Fruit fly (Drosophila melanogaster): ENCODE results near the gene CG5282.

DNA sequence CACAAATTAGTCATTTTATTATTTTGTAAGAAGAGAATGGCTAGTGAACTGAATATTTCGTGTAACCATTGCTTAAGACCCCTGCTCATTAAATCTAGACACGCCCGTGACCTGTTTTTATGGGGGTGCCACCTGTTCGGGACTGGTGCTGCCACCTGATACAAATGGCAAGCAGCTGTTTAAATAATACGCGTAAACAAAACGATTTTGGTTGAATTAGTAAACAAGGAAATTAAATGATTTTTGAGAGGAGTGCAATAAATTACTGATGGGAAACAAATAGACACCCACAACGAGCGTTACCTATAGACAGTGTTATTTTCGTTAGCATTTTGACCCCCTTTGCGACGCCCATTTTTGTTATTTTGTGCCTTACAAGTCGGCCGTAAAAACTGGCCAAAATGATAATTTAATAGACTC lies 48.9 kb upstream of the CG5282 start:
- TF ChIP-seq EcR (GFP tag; optimal IDR thresholded peaks at IDR 0.05) (no peak), CG8301 (tag; optimal IDR thresholded peaks at IDR 0.05) (peak; percentile 81), CG8159 (tag; optimal IDR thresholded peaks at IDR 0.05) (peak; percentile 80), CG12605 (GFP tag; IDR thresholded peaks at IDR 0.05) (no peak), CG13204 (GFP tag; optimal IDR thresholded peaks at IDR 0.05) (no peak), CG9948 (tag; optimal IDR thresholded peaks at IDR 0.05) (peak; percentile 64), CG32121 (GFP tag; IDR thresholded peaks at IDR 0.05) (no peak), fd96Ca (GFP tag; IDR thresholded peaks at IDR 0.05) (no peak)
